Worm (Caenorhabditis elegans) whole organism, L3 larva: ENCODE data around the gene T07H8.11.

ENCODE experiments used
- ZK546.5 ChIP-seq: sonication (generic microtip); optimal IDR thresholded peaks from 2 replicates; lab custom pipeline; 2017; ENCODE audit warnings: missing biosample characterization, missing genetic modification characterization
- ama-1 ChIP-seq: fragments of 150-350 bp; optimal IDR thresholded peaks from 2 replicates; lab custom pipeline; 2018
- ceh-16 ChIP-seq: sonication (generic microtip); optimal IDR thresholded peaks from 2 replicates; lab custom pipeline; 2017; ENCODE audit warnings: missing biosample characterization, missing genetic modification characterization
- daf-12 ChIP-seq: fragments of 150-350 bp; optimal IDR thresholded peaks from 2 replicates; lab custom pipeline; 2014; ENCODE audit warnings: missing biosample characterization, missing genetic modification reagents, missing genetic modification characterization
- egl-27 ChIP-seq: sonication (generic microtip); optimal IDR thresholded peaks from 4 replicates; lab custom pipeline; 2017; ENCODE audit warnings: missing biosample characterization, missing genetic modification reagents, missing genetic modification characterization
- fos-1 ChIP-seq: fragments of 150-350 bp; optimal IDR thresholded peaks from 2 replicates; lab custom pipeline; 2014; ENCODE audit warnings: missing biosample characterization, missing genetic modification characterization
- jun-1 ChIP-seq: fragments of 150-350 bp; optimal IDR thresholded peaks from 2 replicates; lab custom pipeline; 2014; ENCODE audit warnings: missing biosample characterization, missing genetic modification reagents, missing genetic modification characterization
- lin-15B ChIP-seq: fragments of 150-350 bp; optimal IDR thresholded peaks from 2 replicates; lab custom pipeline; 2014; ENCODE audit warnings: missing biosample characterization, missing genetic modification characterization
- nhr-11 ChIP-seq: fragments of 150-350 bp; optimal IDR thresholded peaks from 2 replicates; lab custom pipeline; 2014; ENCODE audit warnings: missing biosample characterization, missing genetic modification characterization
- nhr-28 ChIP-seq: fragments of 150-350 bp; optimal IDR thresholded peaks from 2 replicates; lab custom pipeline; 2014; ENCODE audit warnings: missing biosample characterization, missing genetic modification characterization
- nhr-76 ChIP-seq: fragments of 150-350 bp; sonication (generic microtip); optimal IDR thresholded peaks from 5 replicates; lab custom pipeline; 2014; ENCODE audit warnings: missing biosample characterization, missing genetic modification characterization
- pha-4 ChIP-seq: fragments of 150-350 bp; optimal IDR thresholded peaks from 2 replicates; lab custom pipeline; 2014; ENCODE audit warnings: missing biosample characterization, missing genetic modification reagents, missing genetic modification characterization
- unc-62 ChIP-seq: fragments of 150-350 bp; sonication (generic microtip); optimal IDR thresholded peaks from 4 replicates; lab custom pipeline; 2014; ENCODE audit warnings: missing biosample characterization, missing genetic modification reagents, missing genetic modification characterization
- zag-1 ChIP-seq: fragments of 150-350 bp; optimal IDR thresholded peaks from 2 replicates; lab custom pipeline; 2014; ENCODE audit warnings: missing biosample characterization, missing genetic modification characterization

ce11 chrV:6951306-6951705 is at the start of gene T07H8.11:
- TF ChIP-seq pha-4 (tag; lab: Kevin White, UChicago), result no peak
- no peak for TF ChIP-seq ama-1 (lab: Kevin White, UChicago)
- no peak for TF ChIP-seq nhr-76 (tag; lab: Kevin White, UChicago)
- no peak for TF ChIP-seq ZK546.5
- TF ChIP-seq ceh-16 (tag; lab: Kevin White, UChicago), result no peak
- no peak for TF ChIP-seq nhr-11 (tag; lab: Kevin White, UChicago)
- no peak for TF ChIP-seq nhr-28
- TF ChIP-seq daf-12, result no peak
- no peak for TF ChIP-seq unc-62 (GFP tag; lab: Kevin White, UChicago)
- no peak for TF ChIP-seq jun-1 (tag; lab: Kevin White, UChicago)
- no peak for TF ChIP-seq egl-27
- TF ChIP-seq lin-15B, result no peak
- TF ChIP-seq zag-1 (tag; lab: Kevin White, UChicago), result no peak
- no peak for TF ChIP-seq fos-1 (tag; lab: Kevin White, UChicago)
